Worm (Caenorhabditis elegans) whole organism, midembryonic: ENCODE results near the gene mdt-10.

Experiments
- T22C8.4 ChIP-seq: fragments of 200-800 bp; sonication (Bioruptor generic); IDR thresholded peaks from 2 replicates; pipeline ENCODE4 v1.3.6; 2022; ENCODE audit warnings: missing genetic modification characterization, missing compliant biosample characterization
- cog-1 ChIP-seq: sonication (generic microtip); optimal IDR thresholded peaks from 2 replicates; lab custom pipeline; 2016; ENCODE audit warnings: missing genetic modification characterization, missing compliant biosample characterization
- flt-1 ChIP-seq: fragments of 200-800 bp; sonication (Bioruptor generic); IDR thresholded peaks from 2 replicates; pipeline ENCODE4 v1.3.6; 2022; ENCODE audit warnings: missing genetic modification characterization, missing compliant biosample characterization
- med-1 ChIP-seq: sonication (generic microtip); optimal IDR thresholded peaks from 2 replicates; lab custom pipeline; 2017; ENCODE audit warnings: missing genetic modification characterization, mild to moderate bottlenecking, missing compliant biosample characterization, antibody characterized with exemption, missing genetic modification reagents; ENCODE audit not compliant: insufficient read depth
- ref-1 ChIP-seq: fragments of 200-800 bp; sonication (Bioruptor generic); conservative IDR thresholded peaks from 2 replicates; pipeline ENCODE4 v1.3.6; 2022; ENCODE audit warnings: missing genetic modification reagents, missing genetic modification characterization, missing compliant biosample characterization
- tab-1 ChIP-seq: fragments of 200-800 bp; sonication (Bioruptor generic); IDR thresholded peaks from 2 replicates; pipeline ENCODE4 v1.3.6; 2022; ENCODE audit warnings: missing genetic modification characterization, missing compliant biosample characterization
- ztf-23 ChIP-seq: fragments of 200-800 bp; sonication (Bioruptor generic); IDR thresholded peaks from 2 replicates; pipeline ENCODE4 v1.3.6; 2022; ENCODE audit warnings: missing genetic modification reagents, missing genetic modification characterization, missing compliant biosample characterization
- ztf-29 ChIP-seq: fragments of 200-800 bp; sonication (Bioruptor generic); IDR thresholded peaks from 2 replicates; pipeline ENCODE4 v1.3.6; 2022; ENCODE audit warnings: missing genetic modification reagents, missing genetic modification characterization, missing compliant biosample characterization

DNA sequence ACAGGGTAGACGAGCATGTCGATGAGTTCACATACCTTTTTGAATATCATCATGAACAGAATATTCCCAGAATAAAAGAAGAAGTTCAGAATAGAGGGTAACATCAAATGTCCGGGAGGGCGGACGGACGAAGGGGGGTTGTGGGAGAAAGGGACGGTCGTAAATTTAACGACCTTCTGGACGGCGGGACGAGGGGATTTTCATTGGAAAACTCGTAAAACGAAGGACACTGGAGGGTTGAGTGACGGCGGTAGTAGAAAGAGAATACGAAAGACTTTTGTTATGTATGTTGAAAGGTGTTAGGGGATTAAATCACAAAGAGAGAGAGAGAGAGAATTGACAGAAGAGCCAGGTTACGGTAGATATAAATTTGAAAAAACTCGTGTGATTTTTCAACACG is 4.3 kb downstream of the mdt-10 start:
- TF ChIP-seq cog-1 (tag; lab: Kevin White, UChicago), result no peak
- no peak for TF ChIP-seq ztf-23
- TF ChIP-seq flt-1 (GFP tag; lab: Robert Waterston, UW), result no peak
- no peak for TF ChIP-seq med-1 (GFP tag; lab: Kevin White, UChicago)
- TF ChIP-seq ref-1 (GFP tag; lab: Robert Waterston, UW), result no peak
- no peak for TF ChIP-seq tab-1 (GFP tag; lab: Robert Waterston, UW)
- TF ChIP-seq T22C8.4, result no peak
- no peak for TF ChIP-seq ztf-29 (GFP tag; lab: Robert Waterston, UW)
